Fruit fly (Drosophila melanogaster) whole organism, embryonic: ENCODE data around the gene Orp8.
A peak's percentile ranks its signal among the peaks of the same experiment; 100 is the strongest.

Experiments
- Ada2b ChIP-seq: fragments of 200-800 bp; sonication (Bioruptor generic); IDR thresholded peaks from 2 replicates; pipeline ENCODE4 v1.3.6; 2022; ENCODE audit warnings: missing biosample characterization, missing genetic modification characterization
- Bteb2 ChIP-seq: fragments of 200-800 bp; sonication (Bioruptor generic); optimal IDR thresholded peaks from 2 replicates; lab custom pipeline; 2016; ENCODE audit warnings: missing biosample characterization, missing genetic modification characterization
- CG10267 ChIP-seq: fragments of 200-800 bp; sonication (Bioruptor generic); optimal IDR thresholded peaks from 2 replicates; lab custom pipeline; 2018; ENCODE audit warnings: missing biosample characterization, mild to moderate bottlenecking, missing genetic modification characterization, moderate library complexity
- CG12104 ChIP-seq: fragments of 200-800 bp; sonication (Bioruptor generic); optimal IDR thresholded peaks from 3 replicates; lab custom pipeline; 2016; ENCODE audit warnings: missing biosample characterization, missing genetic modification characterization
- CG12659 ChIP-seq: fragments of 200-800 bp; sonication (Bioruptor generic); optimal IDR thresholded peaks from 3 replicates; lab custom pipeline; 2017; ENCODE audit warnings: mild to moderate bottlenecking, missing biosample characterization, missing genetic modification reagents, missing genetic modification characterization
- CG15073 ChIP-seq: fragments of 200-800 bp; sonication (Bioruptor generic); optimal IDR thresholded peaks from 2 replicates; lab custom pipeline; 2016; ENCODE audit warnings: missing biosample characterization, missing genetic modification characterization
- CG3065 ChIP-seq: fragments of 200-800 bp; sonication (Bioruptor generic); optimal IDR thresholded peaks from 2 replicates; lab custom pipeline; 2016; ENCODE audit warnings: missing biosample characterization, missing genetic modification characterization
- CG3163 ChIP-seq: fragments of 200-800 bp; sonication (Bioruptor generic); optimal IDR thresholded peaks from 3 replicates; lab custom pipeline; 2016; ENCODE audit warnings: missing biosample characterization, missing genetic modification characterization
- CG32532 ChIP-seq: fragments of 200-800 bp; sonication (Bioruptor generic); IDR thresholded peaks from 2 replicates; pipeline ENCODE4 v1.3.6; 2022; ENCODE audit warnings: missing biosample characterization, missing genetic modification characterization
- CG4360 ChIP-seq: fragments of 200-800 bp; sonication (Bioruptor generic); IDR thresholded peaks from 2 replicates; pipeline ENCODE4 v1.3.6; 2022; ENCODE audit warnings: missing biosample characterization, missing genetic modification characterization
- CG4820 ChIP-seq: fragments of 200-800 bp; sonication (Bioruptor generic); optimal IDR thresholded peaks from 3 replicates; lab custom pipeline; 2016; ENCODE audit warnings: missing biosample characterization, missing genetic modification characterization
- CG6765 ChIP-seq: fragments of 200-800 bp; sonication (Bioruptor generic); optimal IDR thresholded peaks from 3 replicates; lab custom pipeline; 2017; ENCODE audit warnings: missing biosample characterization, mild to moderate bottlenecking, missing genetic modification characterization
- CG7556 ChIP-seq: fragments of 200-800 bp; sonication (Bioruptor generic); optimal IDR thresholded peaks from 2 replicates; lab custom pipeline; 2017; ENCODE audit warnings: missing biosample characterization, mild to moderate bottlenecking, missing genetic modification characterization
- CG7987 ChIP-seq: fragments of 200-800 bp; sonication (Bioruptor generic); optimal IDR thresholded peaks from 2 replicates; lab custom pipeline; 2018; ENCODE audit warnings: missing biosample characterization, mild to moderate bottlenecking, missing genetic modification characterization, moderate library complexity
- CG8281 ChIP-seq: fragments of 200-800 bp; sonication (Bioruptor generic); optimal IDR thresholded peaks from 2 replicates; lab custom pipeline; 2018; ENCODE audit warnings: missing biosample characterization, mild to moderate bottlenecking, missing genetic modification characterization, moderate library complexity
- CG9817 ChIP-seq: fragments of 200-800 bp; sonication (Bioruptor generic); optimal IDR thresholded peaks from 2 replicates; lab custom pipeline; 2018; ENCODE audit warnings: missing biosample characterization, mild to moderate bottlenecking, missing genetic modification characterization, moderate library complexity
- Dfd ChIP-seq, 2 experiments: fragments of >200 bp; optimal IDR thresholded peaks; 2 replicates each; lab custom pipeline; 2017; ENCODE audit warnings: missing biosample characterization in 2 of 2, missing genetic modification characterization in 2 of 2
- E2f1 ChIP-seq: fragments of 200-800 bp; sonication (Bioruptor generic); IDR thresholded peaks from 2 replicates; pipeline ENCODE4 v1.3.6; 2022; ENCODE audit warnings: missing biosample characterization, missing genetic modification characterization
- HHEX ChIP-seq: fragments of 200-800 bp; sonication (Bioruptor generic); optimal IDR thresholded peaks from 3 replicates; lab custom pipeline; 2017; ENCODE audit warnings: missing biosample characterization, mild to moderate bottlenecking, missing genetic modification characterization, missing genetic modification reagents
- HLH3B ChIP-seq: fragments of 200-800 bp; sonication (Bioruptor generic); IDR thresholded peaks from 2 replicates; pipeline ENCODE4 v1.3.6; 2022; ENCODE audit warnings: missing biosample characterization, missing genetic modification characterization
- Hand ChIP-seq: fragments of 200-800 bp; sonication (Bioruptor generic); optimal IDR thresholded peaks from 2 replicates; lab custom pipeline; 2017; ENCODE audit warnings: mild to moderate bottlenecking, missing biosample characterization, missing genetic modification reagents, missing genetic modification characterization
- Jarid2 ChIP-seq: fragments of 200-800 bp; sonication (Bioruptor generic); optimal IDR thresholded peaks from 3 replicates; lab custom pipeline; 2017; ENCODE audit warnings: mild to moderate bottlenecking, missing biosample characterization, missing genetic modification reagents, missing genetic modification characterization
- Neu2 ChIP-seq: fragments of 200-800 bp; sonication (Bioruptor generic); optimal IDR thresholded peaks from 3 replicates; lab custom pipeline; 2016; ENCODE audit warnings: missing biosample characterization, missing genetic modification characterization, borderline replicate concordance
- Sry-β ChIP-seq: fragments of 200-800 bp; sonication (Bioruptor generic); optimal IDR thresholded peaks from 2 replicates; lab custom pipeline; 2018; ENCODE audit warnings: missing biosample characterization, mild to moderate bottlenecking, missing genetic modification characterization, moderate library complexity
- TFAM ChIP-seq: fragments of 200-800 bp; sonication (Bioruptor generic); optimal IDR thresholded peaks from 2 replicates; lab custom pipeline; 2017; ENCODE audit warnings: missing biosample characterization, missing genetic modification characterization, inconsistent platforms
- Vsx1 ChIP-seq: fragments of 200-800 bp; sonication (Bioruptor generic); optimal IDR thresholded peaks from 2 replicates; lab custom pipeline; 2017; ENCODE audit warnings: missing biosample characterization, mild to moderate bottlenecking, missing genetic modification characterization, missing genetic modification reagents
- Xrp1 ChIP-seq: fragments of 200-800 bp; sonication (Bioruptor generic); IDR thresholded peaks from 2 replicates; pipeline ENCODE4 v1.3.6; 2022; ENCODE audit warnings: missing biosample characterization, missing genetic modification characterization
- YL-1 ChIP-seq: fragments of 200-800 bp; sonication (Bioruptor generic); optimal IDR thresholded peaks from 3 replicates; lab custom pipeline; 2017; ENCODE audit warnings: missing biosample characterization, mild to moderate bottlenecking, missing genetic modification characterization
- btn ChIP-seq: fragments of 200-800 bp; sonication (Bioruptor generic); optimal IDR thresholded peaks from 2 replicates; lab custom pipeline; 2016; ENCODE audit warnings: missing biosample characterization, missing genetic modification characterization
- da ChIP-seq: fragments of 200-800 bp; sonication (Bioruptor generic); optimal IDR thresholded peaks from 2 replicates; lab custom pipeline; 2016; ENCODE audit warnings: missing biosample characterization, missing genetic modification characterization
- esg ChIP-seq: fragments of 200-800 bp; sonication (Bioruptor generic); conservative IDR thresholded peaks from 2 replicates; pipeline ENCODE4 v1.3.6; 2022; ENCODE audit warnings: missing biosample characterization, missing genetic modification characterization
- ewg ChIP-seq: fragments of 200-800 bp; sonication (Bioruptor generic); optimal IDR thresholded peaks from 3 replicates; lab custom pipeline; 2017; ENCODE audit warnings: mild to moderate bottlenecking, missing biosample characterization, missing genetic modification reagents, missing genetic modification characterization
- fd3F ChIP-seq: fragments of 200-800 bp; sonication (Bioruptor generic); optimal IDR thresholded peaks from 2 replicates; lab custom pipeline; 2018; ENCODE audit warnings: missing biosample characterization, mild to moderate bottlenecking, missing genetic modification characterization, moderate library complexity
- fu2 ChIP-seq: fragments of 200-800 bp; sonication (Bioruptor generic); optimal IDR thresholded peaks from 2 replicates; lab custom pipeline; 2016; ENCODE audit warnings: missing biosample characterization, missing genetic modification characterization
- gce ChIP-seq: fragments of 200-800 bp; sonication (Bioruptor generic); IDR thresholded peaks from 3 replicates; pipeline ENCODE4 v1.3.6; 2022; ENCODE audit warnings: missing biosample characterization, missing genetic modification characterization
- jing ChIP-seq: fragments of 200-800 bp; sonication (Bioruptor generic); optimal IDR thresholded peaks from 2 replicates; lab custom pipeline; 2018; ENCODE audit warnings: missing biosample characterization, mild to moderate bottlenecking, missing genetic modification characterization
- jumu ChIP-seq: fragments of 200-800 bp; sonication (Bioruptor generic); optimal IDR thresholded peaks from 3 replicates; lab custom pipeline; 2016; ENCODE audit warnings: missing biosample characterization, missing genetic modification characterization
- lbe ChIP-seq: fragments of 200-800 bp; sonication (Bioruptor generic); optimal IDR thresholded peaks from 2 replicates; lab custom pipeline; 2016; ENCODE audit warnings: missing biosample characterization, mild to moderate bottlenecking, missing genetic modification characterization
- lmd ChIP-seq: fragments of 200-800 bp; sonication (Bioruptor generic); IDR thresholded peaks from 2 replicates; pipeline ENCODE4 v1.3.6; 2022; ENCODE audit warnings: missing biosample characterization, missing genetic modification characterization
- nerfin-2 ChIP-seq: fragments of 200-800 bp; sonication (Bioruptor generic); IDR thresholded peaks from 2 replicates; pipeline ENCODE4 v1.3.6; 2022; ENCODE audit warnings: missing biosample characterization, missing genetic modification characterization; ENCODE audit not compliant: partially characterized antibody
- org-1 ChIP-seq: fragments of 200-800 bp; sonication (Bioruptor generic); optimal IDR thresholded peaks from 2 replicates; lab custom pipeline; 2017; ENCODE audit warnings: missing biosample characterization, missing genetic modification characterization
- otp ChIP-seq: fragments of 200-800 bp; sonication (Bioruptor generic); IDR thresholded peaks from 3 replicates; pipeline ENCODE4, ENCODE4 v1.3.6; 2022; ENCODE audit warnings: missing biosample characterization, missing genetic modification characterization
- peb ChIP-seq: fragments of 200-800 bp; sonication (Bioruptor generic); IDR thresholded peaks from 2 replicates; pipeline ENCODE4 v1.3.6; 2022; ENCODE audit warnings: missing biosample characterization, missing genetic modification characterization
- psq ChIP-seq: fragments of 200-800 bp; sonication (Bioruptor generic); optimal IDR thresholded peaks from 2 replicates; lab custom pipeline; 2017; ENCODE audit warnings: missing biosample characterization, missing genetic modification characterization
- run ChIP-seq: fragments of 200-800 bp; sonication (Bioruptor generic); optimal IDR thresholded peaks from 3 replicates; lab custom pipeline; 2018; ENCODE audit warnings: missing biosample characterization, mild to moderate bottlenecking, missing genetic modification characterization
- sd ChIP-seq: fragments of 200-800 bp; sonication (Bioruptor generic); optimal IDR thresholded peaks from 3 replicates; lab custom pipeline; 2018; ENCODE audit warnings: missing biosample characterization, mild to moderate bottlenecking, missing genetic modification characterization, moderate library complexity
- shn ChIP-seq: fragments of 200-800 bp; sonication (Bioruptor generic); optimal IDR thresholded peaks from 3 replicates; lab custom pipeline; 2016; ENCODE audit warnings: missing biosample characterization, missing genetic modification characterization
- slp2 ChIP-seq: fragments of 200-800 bp; sonication (Bioruptor generic); optimal IDR thresholded peaks from 2 replicates; lab custom pipeline; 2016; ENCODE audit warnings: missing biosample characterization, missing genetic modification characterization
- toy ChIP-seq: fragments of 200-800 bp; sonication (Bioruptor generic); IDR thresholded peaks from 2 replicates; pipeline ENCODE4 v1.3.6; 2022; ENCODE audit warnings: missing biosample characterization, missing genetic modification characterization
- vfl ChIP-seq: fragments of 200-800 bp; sonication (Bioruptor generic); optimal IDR thresholded peaks from 2 replicates; lab custom pipeline; 2016; ENCODE audit warnings: missing biosample characterization, missing genetic modification characterization
- vvl ChIP-seq: fragments of 200-800 bp; sonication (Bioruptor generic); IDR thresholded peaks from 2 replicates; pipeline ENCODE4 v1.3.6; 2022; ENCODE audit warnings: missing biosample characterization, missing genetic modification characterization

Orp8 gene

dm6 chr3R:20308972-20309660, at the start of gene Orp8 (continued):
- no peak for TF ChIP-seq CG4360 (GFP tag; lab: Robert Waterston, UW)
- TF ChIP-seq Xrp1 = 0 out of 2 replicates have a peak, but pooled peaks have one; percentile 14
- no peak for TF ChIP-seq lbe (GFP tag; lab: Kevin White, UChicago)
- no peak for TF ChIP-seq btn (GFP tag; lab: Kevin White, UChicago)
- TF ChIP-seq CG12659 (GFP tag; lab: Kevin White, UChicago) = peak; percentile 40
- no peak for TF ChIP-seq jing
- no peak for TF ChIP-seq CG15073 (GFP tag; lab: Kevin White, UChicago)
- TF ChIP-seq jumu (GFP tag; lab: Kevin White, UChicago) = no peak
- TF ChIP-seq CG3065 (GFP tag; lab: Kevin White, UChicago) = no peak
- no peak for TF ChIP-seq Dfd (GFP tag; optimal IDR thresholded peaks at IDR 0.05; lab: Kevin White, UChicago)
- no peak for TF ChIP-seq shn (GFP tag; lab: Kevin White, UChicago)
- no peak for TF ChIP-seq CG7556 (GFP tag; lab: Kevin White, UChicago)
- peak; percentile 66 for TF ChIP-seq YL-1 (GFP tag; lab: Kevin White, UChicago)
- TF ChIP-seq fu2 = no peak
- no peak for TF ChIP-seq Vsx1 (GFP tag; lab: Kevin White, UChicago)
- TF ChIP-seq Neu2 (GFP tag; lab: Kevin White, UChicago) = no peak
- no peak for TF ChIP-seq peb (GFP tag; lab: Robert Waterston, UW)
- no peak for TF ChIP-seq da (GFP tag; lab: Kevin White, UChicago)
- TF ChIP-seq CG4820 = no peak
- no peak for TF ChIP-seq slp2 (GFP tag; lab: Kevin White, UChicago)
- no peak for TF ChIP-seq lmd (GFP tag; lab: Robert Waterston, UW)
- TF ChIP-seq vfl = no peak
- TF ChIP-seq CG3163 (GFP tag; lab: Kevin White, UChicago) = no peak
- TF ChIP-seq HLH3B (GFP tag; lab: Robert Waterston, UW) = no peak
- TF ChIP-seq org-1 = no peak
- TF ChIP-seq esg (GFP tag; lab: Robert Waterston, UW) = no peak
- TF ChIP-seq TFAM (GFP tag; lab: Kevin White, UChicago) = no peak
- TF ChIP-seq psq (GFP tag; lab: Kevin White, UChicago) = peak; percentile 63
- no peak for TF ChIP-seq gce (GFP tag; lab: Robert Waterston, UW)
- no peak for TF ChIP-seq toy (GFP tag; lab: Robert Waterston, UW)
- TF ChIP-seq CG32532 (GFP tag; lab: Robert Waterston, UW) = peak; percentile 55
- no peak for TF ChIP-seq Ada2b (GFP tag; lab: Robert Waterston, UW)
- no peak for TF ChIP-seq nerfin-2 (GFP tag; lab: Robert Waterston, UW)
- TF ChIP-seq CG10267 (tag; lab: Kevin White, UChicago) = no peak
- no peak for TF ChIP-seq CG8281 (tag; lab: Kevin White, UChicago)
- peak; percentile 51 for TF ChIP-seq CG7987 (GFP tag; lab: Kevin White, UChicago)
- peak; percentile 66 for TF ChIP-seq vvl (GFP tag; lab: Robert Waterston, UW)
- TF ChIP-seq CG12104 (GFP tag; lab: Kevin White, UChicago) = no peak
- TF ChIP-seq fd3F = no peak
- no peak for TF ChIP-seq E2f1 (GFP tag; lab: Robert Waterston, UW)
- TF ChIP-seq run = no peak
- TF ChIP-seq Bteb2 (GFP tag; lab: Kevin White, UChicago) = no peak
- TF ChIP-seq otp (GFP tag; lab: Robert Waterston, UW) = no peak; the same call in 2 of the 3 replicates
- TF ChIP-seq ewg (GFP tag; lab: Kevin White, UChicago) = no peak
- no peak for TF ChIP-seq CG9817 (tag; lab: Kevin White, UChicago)
- peak; percentile 65 for TF ChIP-seq CG6765 (GFP tag; lab: Kevin White, UChicago)
- TF ChIP-seq Hand (GFP tag; lab: Kevin White, UChicago) = peak; percentile 67
- peak; percentile 83 for TF ChIP-seq Jarid2 (GFP tag; lab: Kevin White, UChicago)
- TF ChIP-seq HHEX (GFP tag; lab: Kevin White, UChicago) = no peak
- TF ChIP-seq Sry-β (GFP tag; lab: Kevin White, UChicago) = no peak
- TF ChIP-seq sd = peak; percentile 61
